Fruit fly (Drosophila melanogaster): ENCODE results near the gene Acsf3.

Acsf3 gene

DNA sequence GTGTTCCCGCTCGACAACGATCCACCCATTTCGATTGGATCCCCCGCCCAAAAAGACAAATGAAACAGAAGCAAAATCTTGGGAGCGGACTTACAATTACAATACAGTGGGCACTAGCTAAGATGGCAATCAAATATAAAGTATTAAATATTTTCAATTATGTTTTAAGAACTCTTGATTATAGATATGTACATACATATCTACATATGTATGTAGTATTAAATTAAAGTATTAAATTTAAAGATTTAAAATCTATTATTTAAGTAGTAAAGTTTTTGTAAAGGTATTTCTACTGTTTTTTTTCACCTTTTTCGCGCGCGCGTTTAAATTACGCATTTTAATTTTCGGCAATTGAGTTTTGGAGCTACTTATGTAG is 5.9 kb downstream of the Acsf3 start (continued):
- TF ChIP-seq CG3995 (GFP tag; optimal IDR thresholded peaks at IDR 0.05): no peak
- peak; percentile 61 for TF ChIP-seq HmgZ (tag; optimal IDR thresholded peaks at IDR 0.05)
- TF ChIP-seq sug (tag; optimal IDR thresholded peaks at IDR 0.05): peak; percentile 73
- TF ChIP-seq Fer3 (tag; optimal IDR thresholded peaks at IDR 0.05): peak; percentile 77
- no peak for TF ChIP-seq Dip2 (GFP tag; IDR thresholded peaks at IDR 0.05)
- no peak for TF ChIP-seq Adf1 (GFP tag; IDR thresholded peaks at IDR 0.05)
- peak; percentile 38; the same call in 1 of the 2 replicates for TF ChIP-seq peb (GFP tag; IDR thresholded peaks at IDR 0.05)
- TF ChIP-seq pros (GFP tag; optimal IDR thresholded peaks at IDR 0.05): no peak
- no peak for TF ChIP-seq CG15479 (GFP tag; optimal IDR thresholded peaks at IDR 0.05)
- no peak for TF ChIP-seq amos (GFP tag; IDR thresholded peaks at IDR 0.05; ENCODE audit: partially characterized antibody)
- TF ChIP-seq cato (GFP tag; optimal IDR thresholded peaks at IDR 0.05; ENCODE audit: borderline replicate concordance): peak; percentile 48
- TF ChIP-seq unc-4 (GFP tag; IDR thresholded peaks at IDR 0.05; ENCODE audit: partially characterized antibody): no peak
- TF ChIP-seq btn (GFP tag; optimal IDR thresholded peaks at IDR 0.05): no peak
- TF ChIP-seq scrt (GFP tag; optimal IDR thresholded peaks at IDR 0.05): peak; percentile 49
- TF ChIP-seq unpg (GFP tag; optimal IDR thresholded peaks at IDR 0.05): peak; percentile 83
- TF ChIP-seq Ssrp (tag; optimal IDR thresholded peaks at IDR 0.05): peak; percentile 77
- no peak for TF ChIP-seq CG5245 (GFP tag; optimal IDR thresholded peaks at IDR 0.05)
- no peak for TF ChIP-seq CG7786 (GFP tag; optimal IDR thresholded peaks at IDR 0.05)
- TF ChIP-seq Dll (GFP tag; IDR thresholded peaks at IDR 0.05; ENCODE audit: partially characterized antibody): no peak
- no peak for TF ChIP-seq CG4360 (GFP tag; IDR thresholded peaks at IDR 0.05)
- peak; percentile 61; the same call in 1 of the 2 replicates for TF ChIP-seq CG3847 (GFP tag; IDR thresholded peaks at IDR 0.05)
- no peak for TF ChIP-seq ro (GFP tag; IDR thresholded peaks at IDR 0.05)
- TF ChIP-seq vnd (GFP tag; IDR thresholded peaks at IDR 0.05; ENCODE audit: partially characterized antibody): no peak
- no peak for TF ChIP-seq dan (GFP tag; IDR thresholded peaks at IDR 0.05)
- no peak for TF ChIP-seq fu2 (GFP tag; optimal IDR thresholded peaks at IDR 0.05)
- peak; percentile 61 for TF ChIP-seq zen (tag; optimal IDR thresholded peaks at IDR 0.05)
- TF ChIP-seq CG18764 (GFP tag; optimal IDR thresholded peaks at IDR 0.05): peak; percentile 51
- TF ChIP-seq CG18619 (GFP tag; optimal IDR thresholded peaks at IDR 0.05): peak; percentile 78
- TF ChIP-seq sc (optimal IDR thresholded peaks at IDR 0.05): no peak
- peak; percentile 51 for TF ChIP-seq sc (GFP tag; optimal IDR thresholded peaks at IDR 0.05)
- peak; percentile 56 for TF ChIP-seq Ada2b (GFP tag; IDR thresholded peaks at IDR 0.05)
- TF ChIP-seq CG2116 (GFP tag; optimal IDR thresholded peaks at IDR 0.05): no peak
- TF ChIP-seq CG6683 (GFP tag; optimal IDR thresholded peaks at IDR 0.05): peak; percentile 45
- TF ChIP-seq fru (optimal IDR thresholded peaks at IDR 0.05): no peak
- no peak for TF ChIP-seq Sry-β (GFP tag; optimal IDR thresholded peaks at IDR 0.05)
- no peak for TF ChIP-seq pita (GFP tag; optimal IDR thresholded peaks at IDR 0.05)
- TF ChIP-seq sisA (GFP tag; IDR thresholded peaks at IDR 0.05): peak; percentile 58
- TF ChIP-seq sna (GFP tag; IDR thresholded peaks at IDR 0.05; ENCODE audit: partially characterized antibody): no peak
- TF ChIP-seq CG13624 (GFP tag; optimal IDR thresholded peaks at IDR 0.05): no peak
- TF ChIP-seq Deaf1 (tag; optimal IDR thresholded peaks at IDR 0.05): peak; percentile 71
- peak; percentile 31; the same call in 1 of the 2 replicates for TF ChIP-seq CG7372 (GFP tag; IDR thresholded peaks at IDR 0.05)
- no peak for TF ChIP-seq CG14860 (GFP tag; IDR thresholded peaks at IDR 0.05; ENCODE audit: partially characterized antibody)
- TF ChIP-seq Opbp (GFP tag; IDR thresholded peaks at IDR 0.05; ENCODE audit: partially characterized antibody): no peak
- peak; percentile 44; the same call in 1 of the 3 replicates for TF ChIP-seq CG11560 (tag; IDR thresholded peaks at IDR 0.05)
- TF ChIP-seq CG32532 (GFP tag; IDR thresholded peaks at IDR 0.05): peak; percentile 87
- TF ChIP-seq HmgD (GFP tag; optimal IDR thresholded peaks at IDR 0.05): no peak
- no peak for TF ChIP-seq CG4282 (GFP tag; optimal IDR thresholded peaks at IDR 0.05)
- no peak for TF ChIP-seq maf-S (GFP tag; optimal IDR thresholded peaks at IDR 0.05)
- peak; percentile 68; the same call in 2 of the 3 replicates for TF ChIP-seq Dbx (GFP tag; IDR thresholded peaks at IDR 0.05)
- TF ChIP-seq CG11093 (GFP tag; IDR thresholded peaks at IDR 0.05): peak; percentile 64; the same call in 1 of the 3 replicates
- no peak for TF ChIP-seq pnt (GFP tag; optimal IDR thresholded peaks at IDR 0.05)
- TF ChIP-seq ase (GFP tag; IDR thresholded peaks at IDR 0.05): no peak
